Worm (Caenorhabditis elegans) whole organism, L3 larva: Measurements from ENCODE around the gene wdfy-2.

Experiments
- fkh-2 ChIP-seq: fragments of 150-350 bp; optimal IDR thresholded peaks from 2 replicates; lab custom pipeline; 2014; ENCODE audit warnings: missing biosample characterization, missing genetic modification reagents, missing genetic modification characterization
- pha-4 ChIP-seq: fragments of 150-350 bp; optimal IDR thresholded peaks from 2 replicates; lab custom pipeline; 2014; ENCODE audit warnings: missing biosample characterization, missing genetic modification reagents, missing genetic modification characterization
- pqm-1 ChIP-seq: fragments of 150-350 bp; optimal IDR thresholded peaks from 2 replicates; lab custom pipeline; 2017; ENCODE audit warnings: missing biosample characterization, missing genetic modification characterization, inconsistent platforms
- skn-1 ChIP-seq: fragments of 150-350 bp; optimal IDR thresholded peaks from 2 replicates; lab custom pipeline; 2014; ENCODE audit warnings: missing biosample characterization, missing genetic modification characterization
- unc-39 ChIP-seq: sonication (generic microtip); optimal IDR thresholded peaks from 4 replicates; lab custom pipeline; 2017; ENCODE audit warnings: missing biosample characterization, missing genetic modification characterization

- TF ChIP-seq pqm-1 (tag; lab: Kevin White, UChicago) (no peak), skn-1 (tag; lab: Kevin White, UChicago) (no peak), fkh-2 (tag; lab: Kevin White, UChicago) (no peak), pha-4 (no peak), unc-39 (no peak)
These were observed 8.0 kb upstream of the wdfy-2 start for ce11 chrII:9311702-9312101.
